Fruit fly (Drosophila melanogaster) whole organism, pupa: ENCODE measurements around the gene C3G.

ENCODE experiments used
- CG10348 ChIP-seq: fragments of 200-800 bp; sonication (Bioruptor generic); IDR thresholded peaks from 2 replicates; pipeline ENCODE4 v1.3.6; 2022; ENCODE audit warnings: missing biosample characterization, missing genetic modification characterization
- CG12605 ChIP-seq: fragments of 200-800 bp; sonication (Bioruptor generic); IDR thresholded peaks from 2 replicates; pipeline ENCODE4 v1.3.6; 2022; ENCODE audit warnings: missing biosample characterization, missing genetic modification characterization
- CG13204 ChIP-seq: fragments of 200-800 bp; sonication (Bioruptor generic); optimal IDR thresholded peaks from 2 replicates; lab custom pipeline; 2018; ENCODE audit warnings: missing biosample characterization, mild to moderate bottlenecking, missing genetic modification characterization, moderate library complexity
- CG14655 ChIP-seq: fragments of 200-800 bp; sonication (Bioruptor generic); optimal IDR thresholded peaks from 3 replicates; lab custom pipeline; 2017; ENCODE audit warnings: mild to moderate bottlenecking, missing biosample characterization, missing genetic modification reagents, missing genetic modification characterization
- CG15710 ChIP-seq: fragments of 200-800 bp; sonication (Bioruptor generic); optimal IDR thresholded peaks from 2 replicates; lab custom pipeline; 2018; ENCODE audit warnings: missing biosample characterization, mild to moderate bottlenecking, missing genetic modification characterization, moderate library complexity
- CG17806 ChIP-seq: fragments of 200-800 bp; sonication (Bioruptor generic); optimal IDR thresholded peaks from 2 replicates; lab custom pipeline; 2018; ENCODE audit warnings: missing biosample characterization, mild to moderate bottlenecking, missing genetic modification characterization, moderate library complexity
- CG32121 ChIP-seq: fragments of 200-800 bp; sonication (Bioruptor generic); IDR thresholded peaks from 2 replicates; pipeline ENCODE4 v1.3.6; 2022; ENCODE audit warnings: missing biosample characterization, missing genetic modification characterization
- CG34367 ChIP-seq: fragments of 200-800 bp; sonication (Bioruptor generic); optimal IDR thresholded peaks from 2 replicates; lab custom pipeline; 2018; ENCODE audit warnings: missing biosample characterization, mild to moderate bottlenecking, missing genetic modification characterization
- CG4496 ChIP-seq: fragments of 200-800 bp; sonication (Bioruptor generic); IDR thresholded peaks from 3 replicates; pipeline ENCODE4 v1.3.6; 2022; ENCODE audit warnings: missing biosample characterization, missing genetic modification characterization
- CG8159 ChIP-seq: fragments of 200-800 bp; sonication (Bioruptor generic); optimal IDR thresholded peaks from 3 replicates; lab custom pipeline; 2018; ENCODE audit warnings: missing biosample characterization, mild to moderate bottlenecking, missing genetic modification characterization, moderate library complexity
- CG8301 ChIP-seq: fragments of 200-800 bp; sonication (Bioruptor generic); optimal IDR thresholded peaks from 2 replicates; lab custom pipeline; 2018; ENCODE audit warnings: missing biosample characterization, mild to moderate bottlenecking, missing genetic modification characterization
- CG9948 ChIP-seq: fragments of 200-800 bp; sonication (Bioruptor generic); optimal IDR thresholded peaks from 2 replicates; lab custom pipeline; 2018; ENCODE audit warnings: missing biosample characterization, mild to moderate bottlenecking, missing genetic modification characterization, moderate library complexity
- D1 ChIP-seq: fragments of 200-800 bp; sonication (Bioruptor generic); optimal IDR thresholded peaks from 2 replicates; lab custom pipeline; 2018; ENCODE audit warnings: missing biosample characterization, mild to moderate bottlenecking, missing genetic modification characterization, moderate library complexity
- EcR ChIP-seq: fragments of 200-800 bp; sonication (Bioruptor generic); optimal IDR thresholded peaks from 3 replicates; lab custom pipeline; 2019; ENCODE audit warnings: missing biosample characterization, missing genetic modification characterization, mild to moderate bottlenecking, moderate library complexity, missing genetic modification reagents
- Ets98B ChIP-seq: fragments of 200-800 bp; sonication (Bioruptor generic); IDR thresholded peaks from 2 replicates; pipeline ENCODE4 v1.3.6; 2022; ENCODE audit warnings: missing biosample characterization, missing genetic modification characterization
- Pif1A ChIP-seq: fragments of 200-800 bp; sonication (Bioruptor generic); optimal IDR thresholded peaks from 3 replicates; lab custom pipeline; 2016; ENCODE audit warnings: missing biosample characterization, missing genetic modification characterization
- Pif1B ChIP-seq: fragments of 200-800 bp; sonication (Bioruptor generic); optimal IDR thresholded peaks from 3 replicates; lab custom pipeline; 2016; ENCODE audit warnings: missing biosample characterization, missing genetic modification characterization
- Snoo ChIP-seq: fragments of 200-800 bp; sonication (Bioruptor generic); optimal IDR thresholded peaks from 3 replicates; lab custom pipeline; 2017; ENCODE audit warnings: missing biosample characterization, mild to moderate bottlenecking, missing genetic modification characterization, inconsistent platforms
- fd96Ca ChIP-seq: fragments of 200-800 bp; sonication (Bioruptor generic); IDR thresholded peaks from 3 replicates; pipeline ENCODE4 v1.3.6; 2022; ENCODE audit warnings: missing biosample characterization, missing genetic modification characterization
- gl ChIP-seq: fragments of 200-800 bp; sonication (Bioruptor generic); optimal IDR thresholded peaks from 2 replicates; lab custom pipeline; 2018; ENCODE audit warnings: missing biosample characterization, mild to moderate bottlenecking, missing genetic modification characterization
- rn ChIP-seq: fragments of 200-800 bp; sonication (Bioruptor generic); IDR thresholded peaks from 2 replicates; pipeline ENCODE4 v1.3.6; 2022; ENCODE audit warnings: missing biosample characterization, missing genetic modification characterization

C3G gene

DNA sequence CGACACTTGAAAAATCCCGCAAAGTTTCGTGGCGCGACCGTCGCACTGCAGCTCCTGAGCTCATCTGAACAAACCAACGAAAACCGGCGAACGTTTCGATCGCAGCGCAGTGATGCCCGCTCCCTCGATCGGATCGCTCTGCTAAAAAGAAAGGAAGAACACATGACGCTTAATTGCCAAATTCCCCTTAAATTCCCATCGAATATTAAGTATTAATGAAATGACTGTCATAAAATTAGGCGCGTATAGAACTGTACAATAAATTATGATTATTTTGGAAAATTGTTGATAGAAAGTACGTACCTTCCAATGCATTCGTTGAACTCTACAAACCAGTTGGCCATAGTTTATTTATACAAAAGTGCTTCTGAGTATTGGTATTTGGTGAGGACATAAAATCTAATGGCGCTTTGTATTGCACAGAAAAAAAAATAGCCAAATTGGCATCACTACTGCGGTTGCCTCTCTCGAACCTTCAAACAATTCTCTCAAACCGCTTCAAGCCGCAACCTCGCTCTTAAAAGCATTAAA lies 23.7 kb downstream of the C3G start, which contains the start of gene shf:
shf (minus strand) TSS at position 51 of the 531 bp plus-strand sequence.
- TF ChIP-seq Ets98B (GFP tag; lab: Robert Waterston, UW) (no peak; the same call in 1 of the 2 replicates), rn (GFP tag; lab: Robert Waterston, UW) (no peak), CG17806 (tag; lab: Kevin White, UChicago) (no peak), CG8159 (tag; lab: Kevin White, UChicago) (peak; percentile 21), CG10348 (no peak), Pif1B (GFP tag; lab: Kevin White, UChicago) (peak; percentile 23), CG15710 (tag; lab: Kevin White, UChicago) (peak; percentile 21), CG4496 (GFP tag; lab: Robert Waterston, UW) (0 out of 3 replicates have a peak, but pooled peaks have one; percentile 15)
- TF ChIP-seq, all 21 proteins: peak for 4

DNA sequence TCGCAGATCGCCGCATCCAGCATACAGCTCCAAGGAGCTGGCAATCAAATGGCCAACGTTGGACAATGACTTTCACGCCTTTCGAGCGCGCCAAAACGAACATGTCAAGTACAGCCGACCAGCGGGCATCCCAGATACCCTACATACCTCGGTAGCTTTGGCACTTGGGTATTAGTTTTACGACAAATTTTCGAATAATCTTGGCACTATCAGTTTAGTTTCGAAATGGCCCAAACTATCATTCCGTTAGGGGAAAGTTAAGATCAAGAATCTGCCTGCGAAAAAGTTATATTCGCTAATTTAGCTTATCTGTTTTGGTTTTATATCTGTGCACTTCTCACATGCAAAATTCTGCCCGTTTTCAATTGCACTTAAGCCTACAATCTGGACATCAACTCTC lies 24.6 kb downstream of the C3G start:
- TF ChIP-seq Pif1B (GFP tag; lab: Kevin White, UChicago) (no peak), D1 (tag; lab: Kevin White, UChicago) (no peak), CG34367 (peak; percentile 1), CG13204 (GFP tag; lab: Kevin White, UChicago) (no peak), Snoo (tag; lab: Kevin White, UChicago) (no peak), CG17806 (tag; lab: Kevin White, UChicago) (no peak), CG4496 (GFP tag; lab: Robert Waterston, UW) (no peak), CG15710 (tag; lab: Kevin White, UChicago) (peak; percentile 16), CG9948 (tag; lab: Kevin White, UChicago) (peak; percentile 28), Ets98B (GFP tag; lab: Robert Waterston, UW) (no peak), CG8301 (tag; lab: Kevin White, UChicago) (no peak), CG14655 (GFP tag; lab: Kevin White, UChicago) (no peak), CG8159 (tag; lab: Kevin White, UChicago) (peak; percentile 5), rn (GFP tag; lab: Robert Waterston, UW) (no peak)

DNA sequence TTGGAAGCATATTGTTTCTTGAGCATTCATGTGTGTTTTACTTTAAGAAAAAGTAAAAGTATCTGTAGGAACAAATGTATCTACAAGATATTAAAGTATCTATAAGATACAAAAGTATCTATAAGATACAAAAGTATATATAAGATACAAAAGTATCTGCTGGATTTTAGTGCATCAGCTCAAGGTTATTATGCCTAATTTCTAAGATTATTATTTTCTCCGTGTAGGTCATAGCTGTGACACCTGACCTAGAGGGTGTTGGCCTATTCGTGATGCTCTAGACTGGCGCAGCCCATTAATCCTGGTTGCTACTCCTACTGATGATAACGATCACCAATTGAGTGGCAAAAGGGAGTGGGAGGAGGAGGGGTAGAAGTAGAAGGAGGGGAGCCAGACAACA lies 25.3 kb downstream of the C3G start:
- peak; percentile 24; the same call in 1 of the 3 replicates for TF ChIP-seq CG4496 (GFP tag; lab: Robert Waterston, UW)
- no peak for TF ChIP-seq CG12605 (GFP tag; lab: Robert Waterston, UW)
- TF ChIP-seq Pif1B (GFP tag; lab: Kevin White, UChicago), result peak; percentile 20
- no peak for TF ChIP-seq fd96Ca (GFP tag; lab: Robert Waterston, UW)
- no peak for TF ChIP-seq CG13204 (GFP tag; lab: Kevin White, UChicago)
- TF ChIP-seq CG17806 (tag; lab: Kevin White, UChicago), result peak; percentile 34
- TF ChIP-seq CG9948 (tag; lab: Kevin White, UChicago), result peak; percentile 54
- TF ChIP-seq Ets98B (GFP tag; lab: Robert Waterston, UW), result no peak
- peak; percentile 67 for TF ChIP-seq CG8159 (tag; lab: Kevin White, UChicago)
- TF ChIP-seq D1 (tag; lab: Kevin White, UChicago), result no peak
- peak; percentile 33 for TF ChIP-seq EcR
- peak; percentile 49 for TF ChIP-seq CG15710 (tag; lab: Kevin White, UChicago)
- TF ChIP-seq CG10348, result no peak
- peak; percentile 60 for TF ChIP-seq CG14655 (GFP tag; lab: Kevin White, UChicago)
- peak; percentile 31 for TF ChIP-seq CG34367
- TF ChIP-seq gl, result no peak
- no peak for TF ChIP-seq CG32121 (GFP tag; lab: Robert Waterston, UW)
- no peak for TF ChIP-seq rn (GFP tag; lab: Robert Waterston, UW)
- no peak for TF ChIP-seq Snoo (tag; lab: Kevin White, UChicago)
- peak; percentile 26 for TF ChIP-seq CG8301 (tag; lab: Kevin White, UChicago)
- TF ChIP-seq Pif1A (GFP tag; lab: Kevin White, UChicago), result peak; percentile 10
- TF ChIP-seq, all 21 proteins: peak for 11

DNA sequence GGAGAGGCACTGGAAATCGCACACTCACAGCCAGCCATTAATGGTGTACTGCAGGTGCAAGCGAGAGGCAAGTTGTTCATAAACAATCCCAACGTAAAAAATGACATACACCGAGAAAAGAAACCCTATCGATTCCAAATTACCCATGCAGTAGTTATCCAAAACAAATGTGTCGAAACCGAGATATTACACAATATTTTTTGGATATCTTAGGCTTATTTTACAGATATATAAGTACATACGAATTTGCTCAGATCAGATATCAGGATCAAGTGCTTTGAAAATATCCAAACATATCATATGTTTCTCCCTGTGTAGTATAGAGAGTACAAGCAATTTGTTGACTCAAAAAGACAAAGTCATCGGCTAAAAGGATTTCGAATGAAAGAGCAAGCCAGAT lies 26.0 kb downstream of the C3G start:
- peak; percentile 87 for TF ChIP-seq Pif1B (GFP tag; lab: Kevin White, UChicago)
- TF ChIP-seq CG10348, result no peak
- TF ChIP-seq CG8301 (tag; lab: Kevin White, UChicago), result peak; percentile 86
- TF ChIP-seq CG32121 (GFP tag; lab: Robert Waterston, UW), result no peak
- TF ChIP-seq rn (GFP tag; lab: Robert Waterston, UW), result peak; percentile 53
- TF ChIP-seq EcR, result no peak
- TF ChIP-seq D1 (tag; lab: Kevin White, UChicago), result peak; percentile 60
- TF ChIP-seq CG15710 (tag; lab: Kevin White, UChicago), result peak; percentile 93
- TF ChIP-seq CG17806 (tag; lab: Kevin White, UChicago), result peak; percentile 94
- TF ChIP-seq CG12605 (GFP tag; lab: Robert Waterston, UW), result peak; percentile 71
- peak; percentile 78 for TF ChIP-seq Snoo (tag; lab: Kevin White, UChicago)
- peak; percentile 88 for TF ChIP-seq Pif1A (GFP tag; lab: Kevin White, UChicago)
- peak; percentile 95 for TF ChIP-seq CG8159 (tag; lab: Kevin White, UChicago)
- TF ChIP-seq fd96Ca (GFP tag; lab: Robert Waterston, UW), result peak; percentile 57; the same call in 2 of the 3 replicates
- TF ChIP-seq CG13204 (GFP tag; lab: Kevin White, UChicago), result peak; percentile 67
- peak; percentile 85 for TF ChIP-seq gl
- peak; percentile 86 for TF ChIP-seq CG4496 (GFP tag; lab: Robert Waterston, UW)
- peak; percentile 90 for TF ChIP-seq CG14655 (GFP tag; lab: Kevin White, UChicago)
- TF ChIP-seq Ets98B (GFP tag; lab: Robert Waterston, UW), result peak; percentile 60
- peak; percentile 94 for TF ChIP-seq CG34367
- peak; percentile 95 for TF ChIP-seq CG9948 (tag; lab: Kevin White, UChicago)

DNA sequence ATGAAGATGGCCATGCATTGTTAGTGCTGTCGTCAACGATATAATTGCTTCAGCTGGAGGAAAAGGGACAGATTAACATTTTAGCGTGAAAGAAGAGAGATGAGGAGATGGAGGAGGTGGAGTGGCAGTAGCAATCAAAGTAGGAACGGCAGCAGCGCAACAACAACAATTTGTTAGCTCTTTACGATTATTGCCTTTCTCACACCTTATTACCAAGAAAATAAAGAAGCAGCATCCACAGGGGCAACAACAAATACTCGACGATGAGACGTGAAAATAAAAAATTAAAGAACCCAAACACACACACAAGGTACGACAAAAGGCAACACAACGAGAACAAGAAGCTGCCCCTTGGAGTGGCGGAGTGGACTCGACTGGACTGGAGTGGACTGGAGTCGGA lies 26.5 kb downstream of the C3G start:
- TF ChIP-seq EcR (peak; percentile 8), Ets98B (GFP tag; lab: Robert Waterston, UW) (no peak)
